Worm (Caenorhabditis elegans): ENCODE data around the gene Y51H4A.938.
"Not testable (repeated sequence)": the region's sequence is repeated elsewhere in the genome, so short reads cannot be mapped to it uniquely, and the experiment has no call there.

The Y51H4A.938 gene

ce11 chrIV:16480888-16481287 is at the start of gene Y51H4A.938:
TSS of gene Y51H4A.938 (plus strand) at chrIV:16481188.
- TF ChIP-seq hlh-1, nhr-76, mab-5 (tag; optimal IDR thresholded peaks at IDR 0.05): not testable (repeated sequence)

ce11 chrIV:16431929-16432328 is 49.1 kb upstream of the Y51H4A.938 start, which contains the start of gene dlc-3:
TSS of gene dlc-3 (plus strand) at chrIV:16432229.
- TF ChIP-seq nhr-2 (tag; optimal IDR thresholded peaks at IDR 0.05) (no peak), drap-1 (GFP tag; optimal IDR thresholded peaks at IDR 0.05) (no peak), nhr-12 (tag; optimal IDR thresholded peaks at IDR 0.05) (no peak), unc-120 (tag; optimal IDR thresholded peaks at IDR 0.05; ENCODE audit: poor library complexity, severe bottlenecking) (no peak), mls-2 (tag; optimal IDR thresholded peaks at IDR 0.05) (no peak), nhr-237 (tag; optimal IDR thresholded peaks at IDR 0.05) (no peak), ztf-11 (tag; optimal IDR thresholded peaks at IDR 0.05) (no peak), cnd-1 (tag; optimal IDR thresholded peaks at IDR 0.05) (no peak), lin-32 (GFP tag; optimal IDR thresholded peaks at IDR 0.05) (no peak), snpc-4 (tag; optimal IDR thresholded peaks at IDR 0.05) (no peak), tbx-8 (GFP tag; optimal IDR thresholded peaks at IDR 0.05) (no peak), zip-8 (tag; optimal IDR thresholded peaks at IDR 0.05) (no peak), elt-1 (tag; optimal IDR thresholded peaks at IDR 0.05; ENCODE audit: borderline replicate concordance, insufficient read depth) (no peak)

ce11 chrIV:16442963-16443362 is 38.0 kb upstream of the Y51H4A.938 start, which contains the start of gene dlc-4:
TSS of gene dlc-4 (plus strand) at chrIV:16443263.
- TF ChIP-seq nhr-76 (tag; optimal IDR thresholded peaks at IDR 0.05) (no peak), lin-32 (GFP tag; optimal IDR thresholded peaks at IDR 0.05) (no peak), pha-4 (tag; optimal IDR thresholded peaks at IDR 0.05) (no peak), elt-1 (tag; optimal IDR thresholded peaks at IDR 0.05; ENCODE audit: borderline replicate concordance, insufficient read depth) (no peak), unc-39 (tag; optimal IDR thresholded peaks at IDR 0.05) (no peak), sptf-1 (tag; optimal IDR thresholded peaks at IDR 0.05) (no peak), ceh-83 (GFP tag; optimal IDR thresholded peaks at IDR 0.05) (no peak), bed-3 (GFP tag; optimal IDR thresholded peaks at IDR 0.05) (no peak), snpc-4 (tag; optimal IDR thresholded peaks at IDR 0.05) (no peak), tbx-8 (GFP tag; optimal IDR thresholded peaks at IDR 0.05) (no peak), mls-2 (tag; optimal IDR thresholded peaks at IDR 0.05) (no peak), hlh-1 (tag; optimal IDR thresholded peaks at IDR 0.05) (no peak), lsy-2 (tag; optimal IDR thresholded peaks at IDR 0.05) (no peak), ceh-39 (tag; optimal IDR thresholded peaks at IDR 0.05) (no peak)

- TF ChIP-seq snpc-4 (tag; optimal IDR thresholded peaks at IDR 0.05) (no peak), blmp-1 (tag; optimal IDR thresholded peaks at IDR 0.05) (no peak), tbx-8 (GFP tag; optimal IDR thresholded peaks at IDR 0.05) (no peak), nhr-28 (tag; optimal IDR thresholded peaks at IDR 0.05) (no peak), elt-3 (tag; optimal IDR thresholded peaks at IDR 0.05) (no peak), ceh-39 (tag; optimal IDR thresholded peaks at IDR 0.05) (no peak)
Observed at ce11 chrIV:16446664-16447063, 34.3 kb upstream of the Y51H4A.938 start.

ce11 chrIV:16470888-16471287 is 10.1 kb upstream of the Y51H4A.938 start, which contains the start of gene VY10G11R.1:
TSS of gene VY10G11R.1 (minus strand) at chrIV:16470988.
- TF ChIP-seq elt-1 (tag; optimal IDR thresholded peaks at IDR 0.05; ENCODE audit: borderline replicate concordance, insufficient read depth); cnd-1 (tag; optimal IDR thresholded peaks at IDR 0.05); ceh-43 (GFP tag; optimal IDR thresholded peaks at IDR 0.05): not testable (repeated sequence)

ce11 chrIV:16471569-16471968 is 9.4 kb upstream of the Y51H4A.938 start:
- TF ChIP-seq ces-1 (GFP tag; optimal IDR thresholded peaks at IDR 0.05) = no peak
- TF ChIP-seq ham-2 (GFP tag; optimal IDR thresholded peaks at IDR 0.05) = no peak
- TF ChIP-seq sptf-1 (tag; optimal IDR thresholded peaks at IDR 0.05) = no peak
- TF ChIP-seq ceh-39 (tag; optimal IDR thresholded peaks at IDR 0.05) = no peak
- no peak for TF ChIP-seq sem-2 (GFP tag; optimal IDR thresholded peaks at IDR 0.05)
- no peak for TF ChIP-seq bed-3 (GFP tag; optimal IDR thresholded peaks at IDR 0.05)
- no peak for TF ChIP-seq ztf-11 (tag; optimal IDR thresholded peaks at IDR 0.05)
- no peak for TF ChIP-seq mep-1 (tag; optimal IDR thresholded peaks at IDR 0.05)
- TF ChIP-seq flh-1 (GFP tag; optimal IDR thresholded peaks at IDR 0.05) = no peak
- TF ChIP-seq nhr-237 (tag; optimal IDR thresholded peaks at IDR 0.05) = no peak
